In the genomic region with DNA sequence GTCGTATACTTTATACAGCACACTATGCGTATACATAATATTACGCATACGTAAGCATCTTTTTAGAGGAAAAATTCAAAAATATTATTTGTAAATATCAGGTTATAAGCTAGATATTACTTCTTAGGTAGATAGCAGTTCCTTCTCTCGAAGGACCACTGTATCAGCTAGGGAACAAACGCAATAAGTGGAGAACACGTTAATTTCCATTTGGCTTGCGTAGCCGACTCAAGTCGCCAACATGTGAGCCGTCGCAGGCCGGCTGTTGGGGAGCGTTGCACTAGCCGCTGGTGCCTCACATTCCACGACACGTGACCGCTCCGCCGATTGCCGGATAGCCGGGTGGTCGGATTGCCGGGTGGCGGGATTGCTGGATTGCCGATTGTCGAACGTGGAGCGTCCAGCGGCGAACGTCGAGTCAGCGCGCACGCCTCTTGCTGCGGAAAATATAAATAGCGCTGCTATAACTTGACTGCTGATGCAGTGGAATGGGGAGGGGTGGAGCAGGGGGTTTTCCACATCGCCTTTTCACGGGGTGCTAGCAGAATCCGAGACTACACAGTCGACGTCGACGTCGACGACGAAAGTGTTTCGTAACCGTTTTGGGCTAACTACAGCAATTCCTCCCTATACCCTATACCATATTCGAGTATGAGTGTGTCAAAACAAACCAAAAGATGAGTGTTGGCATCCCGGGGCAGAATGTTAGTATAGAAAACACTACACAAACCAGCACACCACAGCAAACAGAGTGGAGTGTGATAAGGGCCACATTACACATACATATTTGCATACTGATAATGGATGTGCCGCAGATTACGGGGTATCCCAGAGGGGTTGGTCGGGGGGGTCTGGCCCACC, we compare ENCODE assay signal across 6 fruit fly cellular contexts.
TF ChIP-seq lines count a peak whose summit lies in the region.

No protein-coding gene starts in this region.

- TF ChIP-seq CTCF in whole organism, embryonic (GFP tag; optimal IDR thresholded peaks at IDR 0.05; lab: Kevin White, UChicago): no peak

TF ChIP-seq in whole organism, 6 proteins besides CTCF, POLR2A, EP300 and RAD21:
- TF ChIP-seq pan (optimal IDR thresholded peaks at IDR 0.05; lab: Kevin White, UChicago) (peak; percentile 44), EcR (GFP tag; optimal IDR thresholded peaks at IDR 0.05; lab: Kevin White, UChicago) (no peak)

TF ChIP-seq in whole organism, adult, 20 proteins besides CTCF, POLR2A, EP300 and RAD21 (continues in another document):
- TF ChIP-seq Hr96 (GFP tag; optimal IDR thresholded peaks at IDR 0.05; lab: Kevin White, UChicago) (peak; percentile 60), CG11617 (GFP tag; optimal IDR thresholded peaks at IDR 0.05; lab: Kevin White, UChicago) (peak; percentile 77), Mnt (GFP tag; optimal IDR thresholded peaks at IDR 0.05; lab: Kevin White, UChicago) (peak; percentile 80), CG7101 (tag; optimal IDR thresholded peaks at IDR 0.05; lab: Kevin White, UChicago) (peak; percentile 72), ovo (GFP tag; optimal IDR thresholded peaks at IDR 0.05; lab: Kevin White, UChicago) (peak; percentile 22), bab1 (GFP tag; optimal IDR thresholded peaks at IDR 0.05; lab: Kevin White, UChicago) (peak; percentile 51), tj (GFP tag; optimal IDR thresholded peaks at IDR 0.05; lab: Kevin White, UChicago) (peak; percentile 100), CG12768 (GFP tag; optimal IDR thresholded peaks at IDR 0.05; lab: Kevin White, UChicago) (peak; percentile 68), pad (GFP tag; optimal IDR thresholded peaks at IDR 0.05; lab: Kevin White, UChicago) (peak; percentile 69), CG14711 (tag; optimal IDR thresholded peaks at IDR 0.05; lab: Kevin White, UChicago) (peak; percentile 83), Clk (GFP tag; optimal IDR thresholded peaks at IDR 0.05; lab: Kevin White, UChicago) (peak; percentile 91), cnc (optimal IDR thresholded peaks at IDR 0.05; lab: Kevin White, UChicago) (peak in 1 of 2 experiments; percentile 46), CG1620 (GFP tag; optimal IDR thresholded peaks at IDR 0.05; lab: Kevin White, UChicago) (no peak), CG7045 (GFP tag; optimal IDR thresholded peaks at IDR 0.05; lab: Kevin White, UChicago) (peak; percentile 75), toe (GFP tag; optimal IDR thresholded peaks at IDR 0.05; lab: Kevin White, UChicago) (peak; percentile 79)

TF ChIP-seq in whole organism, embryonic, 481 proteins besides CTCF, POLR2A, EP300 and RAD21 (continues in another document):
- no peak for TF ChIP-seq CG1647 (GFP tag; optimal IDR thresholded peaks at IDR 0.05; lab: Kevin White, UChicago)
- no peak for TF ChIP-seq danr (GFP tag; IDR thresholded peaks at IDR 0.05; lab: Robert Waterston, UW)
- 0 out of 2 replicates have a peak, but pooled peaks have one; percentile 6 for TF ChIP-seq CG42726 (GFP tag; IDR thresholded peaks at IDR 0.05; lab: Robert Waterston, UW; ENCODE audit: partially characterized antibody)
- TF ChIP-seq CG4360 (GFP tag; IDR thresholded peaks at IDR 0.05; lab: Robert Waterston, UW): 0 out of 2 replicates have a peak, but pooled peaks have one; percentile 20
- TF ChIP-seq CG31441 (GFP tag; IDR thresholded peaks at IDR 0.05; lab: Robert Waterston, UW): 0 out of 2 replicates have a peak, but pooled peaks have one; percentile 8
- no peak for TF ChIP-seq Sry-δ (GFP tag; optimal IDR thresholded peaks at IDR 0.05; lab: Kevin White, UChicago)
- no peak for TF ChIP-seq fd102C (GFP tag; optimal IDR thresholded peaks at IDR 0.05; lab: Kevin White, UChicago)
- TF ChIP-seq psq (GFP tag; optimal IDR thresholded peaks at IDR 0.05; lab: Kevin White, UChicago): no peak
- peak; percentile 10 for TF ChIP-seq Camta (GFP tag; optimal IDR thresholded peaks at IDR 0.05; lab: Kevin White, UChicago)
- TF ChIP-seq CG17359 (tag; optimal IDR thresholded peaks at IDR 0.05; lab: Kevin White, UChicago): peak; percentile 25
- TF ChIP-seq unpg (GFP tag; optimal IDR thresholded peaks at IDR 0.05; lab: Kevin White, UChicago): peak; percentile 10
- TF ChIP-seq grau (tag; optimal IDR thresholded peaks at IDR 0.05; lab: Kevin White, UChicago): peak; percentile 28
- no peak for TF ChIP-seq gem (tag; optimal IDR thresholded peaks at IDR 0.05; lab: Kevin White, UChicago)
- TF ChIP-seq CG14965 (GFP tag; optimal IDR thresholded peaks at IDR 0.05; lab: Kevin White, UChicago; ENCODE audit: borderline replicate concordance): no peak
- no peak for TF ChIP-seq gsb (GFP tag; IDR thresholded peaks at IDR 0.05; lab: Robert Waterston, UW)

TF ChIP-seq in whole organism, prepupa, 60 proteins besides CTCF, POLR2A, EP300 and RAD21 (continues in another document):
- TF ChIP-seq Blimp-1 (GFP tag; optimal IDR thresholded peaks at IDR 0.05; lab: Kevin White, UChicago) (no peak), CG15336 (GFP tag; IDR thresholded peaks at IDR 0.05; lab: Robert Waterston, UW) (peak; percentile 55; the same call in 1 of the 2 replicates), CG7368 (GFP tag; optimal IDR thresholded peaks at IDR 0.05; lab: Kevin White, UChicago) (no peak), Ets96B (tag; optimal IDR thresholded peaks at IDR 0.05; lab: Kevin White, UChicago) (no peak), esn (GFP tag; optimal IDR thresholded peaks at IDR 0.05; lab: Kevin White, UChicago) (no peak), CG10669 (GFP tag; optimal IDR thresholded peaks at IDR 0.05; lab: Kevin White, UChicago) (peak; percentile 17), Lpt (GFP tag; optimal IDR thresholded peaks at IDR 0.05; lab: Kevin White, UChicago) (no peak), Gug (GFP tag; IDR thresholded peaks at IDR 0.05; lab: Robert Waterston, UW) (peak; percentile 51; the same call in 1 of the 2 replicates), Hr38 (GFP tag; optimal IDR thresholded peaks at IDR 0.05; lab: Kevin White, UChicago) (no peak), ss (GFP tag; optimal IDR thresholded peaks at IDR 0.05; lab: Kevin White, UChicago) (no peak), Smox (GFP tag; optimal IDR thresholded peaks at IDR 0.05; lab: Kevin White, UChicago) (no peak), OdsH (GFP tag; optimal IDR thresholded peaks at IDR 0.05; lab: Kevin White, UChicago) (no peak), Eip78C (GFP tag; lab: Kevin White, UChicago) (peak; percentile 80), achi (GFP tag; optimal IDR thresholded peaks at IDR 0.05; lab: Kevin White, UChicago) (no peak), CG6163 (GFP tag; IDR thresholded peaks at IDR 0.05; lab: Robert Waterston, UW) (peak; percentile 63), Hr4 (GFP tag; optimal IDR thresholded peaks at IDR 0.05; lab: Kevin White, UChicago) (peak; percentile 19), CG6792 (GFP tag; optimal IDR thresholded peaks at IDR 0.05; lab: Kevin White, UChicago) (no peak)

TF ChIP-seq in whole organism, pupa, 21 proteins besides CTCF, POLR2A, EP300 and RAD21 (continues in another document):
- TF ChIP-seq Snoo (tag; optimal IDR thresholded peaks at IDR 0.05; lab: Kevin White, UChicago) (no peak), rn (GFP tag; IDR thresholded peaks at IDR 0.05; lab: Robert Waterston, UW) (no peak), fd96Ca (GFP tag; IDR thresholded peaks at IDR 0.05; lab: Robert Waterston, UW) (no peak), CG10348 (GFP tag; IDR thresholded peaks at IDR 0.05; lab: Robert Waterston, UW) (peak; percentile 58; the same call in 1 of the 2 replicates), CG4496 (GFP tag; IDR thresholded peaks at IDR 0.05; lab: Robert Waterston, UW) (no peak), CG13204 (GFP tag; optimal IDR thresholded peaks at IDR 0.05; lab: Kevin White, UChicago) (peak; percentile 34), CG8301 (tag; optimal IDR thresholded peaks at IDR 0.05; lab: Kevin White, UChicago) (peak; percentile 30), CG14655 (GFP tag; optimal IDR thresholded peaks at IDR 0.05; lab: Kevin White, UChicago) (peak; percentile 21), Pif1B (GFP tag; optimal IDR thresholded peaks at IDR 0.05; lab: Kevin White, UChicago) (no peak), EcR (GFP tag; optimal IDR thresholded peaks at IDR 0.05; lab: Kevin White, UChicago) (peak; percentile 57), Pif1A (GFP tag; optimal IDR thresholded peaks at IDR 0.05; lab: Kevin White, UChicago) (peak; percentile 15), CG8159 (tag; optimal IDR thresholded peaks at IDR 0.05; lab: Kevin White, UChicago) (peak; percentile 34), gl (tag; optimal IDR thresholded peaks at IDR 0.05; lab: Kevin White, UChicago) (no peak), CG17806 (tag; optimal IDR thresholded peaks at IDR 0.05; lab: Kevin White, UChicago) (peak; percentile 18), CG9948 (tag; optimal IDR thresholded peaks at IDR 0.05; lab: Kevin White, UChicago) (no peak), CG34367 (tag; optimal IDR thresholded peaks at IDR 0.05; lab: Kevin White, UChicago) (no peak), D1 (tag; optimal IDR thresholded peaks at IDR 0.05; lab: Kevin White, UChicago) (no peak), CG32121 (GFP tag; IDR thresholded peaks at IDR 0.05; lab: Robert Waterston, UW) (no peak)

TF ChIP-seq in whole organism, wandering third instar larva, 38 proteins besides CTCF, POLR2A, EP300 and RAD21:
- TF ChIP-seq sage (GFP tag; optimal IDR thresholded peaks at IDR 0.05; lab: Kevin White, UChicago) (no peak), Myc (optimal IDR thresholded peaks at IDR 0.05; lab: Kevin White, UChicago) (no peak), sv (GFP tag; optimal IDR thresholded peaks at IDR 0.05; lab: Kevin White, UChicago) (no peak), foxo (GFP tag; optimal IDR thresholded peaks at IDR 0.05; lab: Kevin White, UChicago) (peak in 1 of 2 experiments; percentile 15), Vsx2 (GFP tag; optimal IDR thresholded peaks at IDR 0.05; lab: Kevin White, UChicago; ENCODE audit: partially characterized antibody) (no peak), h (GFP tag; optimal IDR thresholded peaks at IDR 0.05; lab: Kevin White, UChicago) (no peak), usp (GFP tag; optimal IDR thresholded peaks at IDR 0.05; lab: Kevin White, UChicago) (no peak), ey (GFP tag; optimal IDR thresholded peaks at IDR 0.05; lab: Kevin White, UChicago) (no peak), Abd-B (GFP tag; optimal IDR thresholded peaks at IDR 0.05; lab: Kevin White, UChicago) (no peak), Rel (GFP tag; optimal IDR thresholded peaks at IDR 0.05; lab: Kevin White, UChicago) (no peak), Rel (tag; optimal IDR thresholded peaks at IDR 0.05; lab: Kevin White, UChicago) (peak; percentile 22)
